Worm (Caenorhabditis elegans) whole organism, mixed stage, embryonic: ENCODE results near the gene T23F2.4.

Source experiments
- bed-3 ChIP-seq: fragments of 200-800 bp; sonication (Bioruptor generic); optimal IDR thresholded peaks from 3 replicates; lab custom pipeline; 2018; ENCODE audit warnings: mild to moderate bottlenecking, missing genetic modification characterization, moderate library complexity, missing compliant biosample characterization
- ceh-39 ChIP-seq: fragments of 150-350 bp; optimal IDR thresholded peaks from 2 replicates; lab custom pipeline; 2014; ENCODE audit warnings: missing biosample characterization, missing genetic modification characterization
- drap-1 ChIP-seq: fragments of 200-800 bp; sonication (Bioruptor generic); optimal IDR thresholded peaks from 3 replicates; lab custom pipeline; 2018; ENCODE audit warnings: mild to moderate bottlenecking, missing genetic modification characterization, missing compliant biosample characterization
- elt-3 ChIP-seq: fragments of 150-350 bp; optimal IDR thresholded peaks from 2 replicates; lab custom pipeline; 2014; ENCODE audit warnings: missing biosample characterization, missing genetic modification characterization
- hlh-1 ChIP-seq: fragments of 150-350 bp; optimal IDR thresholded peaks from 2 replicates; lab custom pipeline; 2014; ENCODE audit warnings: missing biosample characterization, missing genetic modification reagents, missing genetic modification characterization
- lin-13 ChIP-seq: fragments of 150-350 bp; optimal IDR thresholded peaks from 2 replicates; lab custom pipeline; 2014; ENCODE audit warnings: missing biosample characterization, missing genetic modification characterization
- lsy-2 ChIP-seq: fragments of 150-350 bp; optimal IDR thresholded peaks from 2 replicates; lab custom pipeline; 2014; ENCODE audit warnings: missing biosample characterization, missing genetic modification characterization
- nhr-12 ChIP-seq: fragments of 150-350 bp; optimal IDR thresholded peaks from 2 replicates; lab custom pipeline; 2014; ENCODE audit warnings: missing biosample characterization, missing genetic modification characterization
- nhr-237 ChIP-seq: fragments of 150-350 bp; optimal IDR thresholded peaks from 2 replicates; lab custom pipeline; 2014; ENCODE audit warnings: missing biosample characterization, missing genetic modification characterization
- pha-4 ChIP-seq: fragments of 150-350 bp; optimal IDR thresholded peaks from 2 replicates; lab custom pipeline; 2018; ENCODE audit warnings: missing biosample characterization, missing genetic modification reagents, missing genetic modification characterization

- no peak for TF ChIP-seq ceh-39 (tag; lab: Kevin White, UChicago)
- no peak for TF ChIP-seq nhr-237 (tag; lab: Kevin White, UChicago)
- no peak for TF ChIP-seq lsy-2 (tag; lab: Kevin White, UChicago)
- no peak for TF ChIP-seq lin-13
- TF ChIP-seq elt-3 (tag; lab: Kevin White, UChicago) = no peak
- no peak for TF ChIP-seq nhr-12 (tag; lab: Kevin White, UChicago)
- no peak for TF ChIP-seq pha-4 (tag; lab: Kevin White, UChicago)
- TF ChIP-seq bed-3 (GFP tag; lab: Kevin White, UChicago) = no peak
- no peak for TF ChIP-seq drap-1
- TF ChIP-seq hlh-1 = no peak
Measured at ce11 chrX:5465631-5466030, 49.3 kb downstream of the T23F2.4 start.
